Fruit fly (Drosophila melanogaster) whole organism, prepupa: ENCODE measurements around the gene GstZ1.

Source experiments
- Blimp-1 ChIP-seq: fragments of 200-800 bp; sonication (Bioruptor generic); optimal IDR thresholded peaks from 3 replicates; lab custom pipeline; 2017; ENCODE audit warnings: missing biosample characterization, missing genetic modification characterization, mild to moderate bottlenecking, moderate library complexity, missing genetic modification reagents
- CG10631 ChIP-seq: fragments of 200-800 bp; sonication (Bioruptor generic); optimal IDR thresholded peaks from 2 replicates; lab custom pipeline; 2016; ENCODE audit warnings: missing biosample characterization, missing genetic modification characterization
- CG10669 ChIP-seq: fragments of 200-800 bp; sonication (Bioruptor generic); optimal IDR thresholded peaks from 3 replicates; lab custom pipeline; 2018; ENCODE audit warnings: missing biosample characterization, mild to moderate bottlenecking, missing genetic modification characterization, moderate library complexity
- CG11762 ChIP-seq: fragments of 200-800 bp; sonication (Bioruptor generic); optimal IDR thresholded peaks from 3 replicates; lab custom pipeline; 2016; ENCODE audit warnings: missing biosample characterization, missing genetic modification characterization; ENCODE audit not compliant: insufficient read depth
- CG15336 ChIP-seq: fragments of 200-800 bp; sonication (Bioruptor generic); IDR thresholded peaks from 2 replicates; pipeline ENCODE4 v1.3.6; 2022; ENCODE audit warnings: missing biosample characterization, missing genetic modification characterization
- CG1621 ChIP-seq: fragments of 200-800 bp; sonication (Bioruptor generic); optimal IDR thresholded peaks from 3 replicates; lab custom pipeline; 2018; ENCODE audit warnings: missing biosample characterization, mild to moderate bottlenecking, missing genetic modification characterization
- CG16779 ChIP-seq: fragments of 200-800 bp; sonication (Bioruptor generic); optimal IDR thresholded peaks from 3 replicates; lab custom pipeline; 2017; ENCODE audit warnings: missing biosample characterization, mild to moderate bottlenecking, missing genetic modification characterization
- CG3032 ChIP-seq: fragments of 200-800 bp; optimal IDR thresholded peaks from 2 replicates; lab custom pipeline; 2019; ENCODE audit warnings: missing biosample characterization, mild to moderate bottlenecking, missing genetic modification characterization, moderate library complexity
- CG31627 ChIP-seq: fragments of 200-800 bp; sonication (Bioruptor generic); optimal IDR thresholded peaks from 3 replicates; lab custom pipeline; 2016; ENCODE audit warnings: missing biosample characterization, missing genetic modification characterization
- CG32006 ChIP-seq: fragments of 200-800 bp; sonication (Bioruptor generic); optimal IDR thresholded peaks from 3 replicates; lab custom pipeline; 2017; ENCODE audit warnings: missing biosample characterization, mild to moderate bottlenecking, missing genetic modification characterization
- CG34406 ChIP-seq: fragments of 200-800 bp; sonication (Bioruptor generic); optimal IDR thresholded peaks from 3 replicates; lab custom pipeline; 2016; ENCODE audit warnings: missing biosample characterization, missing genetic modification characterization
- CG3919 ChIP-seq: fragments of 200-800 bp; sonication (Bioruptor generic); optimal IDR thresholded peaks from 3 replicates; lab custom pipeline; 2016; ENCODE audit warnings: missing biosample characterization, missing genetic modification characterization
- CG4318 ChIP-seq: fragments of 200-800 bp; sonication (Bioruptor generic); optimal IDR thresholded peaks from 3 replicates; lab custom pipeline; 2017; ENCODE audit warnings: missing biosample characterization, mild to moderate bottlenecking, missing genetic modification characterization
- CG6276 ChIP-seq: fragments of 200-800 bp; sonication (Bioruptor generic); optimal IDR thresholded peaks from 2 replicates; lab custom pipeline; 2017; ENCODE audit warnings: missing biosample characterization, mild to moderate bottlenecking, missing genetic modification characterization
- CG6792 ChIP-seq: fragments of 200-800 bp; sonication (Bioruptor generic); optimal IDR thresholded peaks from 3 replicates; lab custom pipeline; 2016; ENCODE audit warnings: missing biosample characterization, missing genetic modification characterization
- CG6808 ChIP-seq: fragments of 200-800 bp; sonication (Bioruptor generic); optimal IDR thresholded peaks from 3 replicates; lab custom pipeline; 2017; ENCODE audit warnings: missing biosample characterization, missing genetic modification characterization, mild to moderate bottlenecking, moderate library complexity, missing genetic modification reagents
- CG6854 ChIP-seq: fragments of 200-800 bp; sonication (Bioruptor generic); optimal IDR thresholded peaks from 2 replicates; lab custom pipeline; 2017; ENCODE audit warnings: missing biosample characterization, mild to moderate bottlenecking, missing genetic modification characterization
- CG7368 ChIP-seq: fragments of 200-800 bp; sonication (Bioruptor generic); optimal IDR thresholded peaks from 3 replicates; lab custom pipeline; 2016; ENCODE audit warnings: missing biosample characterization, missing genetic modification characterization
- CG8119 ChIP-seq: fragments of 200-800 bp; sonication (Bioruptor generic); IDR thresholded peaks from 3 replicates; pipeline ENCODE4 v1.3.6; 2022; ENCODE audit warnings: missing biosample characterization, missing genetic modification characterization
- CG8319 ChIP-seq: fragments of 200-800 bp; sonication (Bioruptor generic); optimal IDR thresholded peaks from 3 replicates; lab custom pipeline; 2016; ENCODE audit warnings: missing biosample characterization, missing genetic modification characterization
- CG8632 ChIP-seq: fragments of 200-800 bp; sonication (Bioruptor generic); optimal IDR thresholded peaks from 3 replicates; lab custom pipeline; 2016; ENCODE audit warnings: missing biosample characterization, missing genetic modification characterization
- CG9139 ChIP-seq: fragments of 200-800 bp; sonication (Bioruptor generic); optimal IDR thresholded peaks from 3 replicates; lab custom pipeline; 2017; ENCODE audit warnings: missing biosample characterization, mild to moderate bottlenecking, missing genetic modification characterization
- Eip75B ChIP-seq: fragments of 200-800 bp; sonication (Bioruptor generic); optimal IDR thresholded peaks from 3 replicates; lab custom pipeline; 2016; ENCODE audit warnings: missing biosample characterization, missing genetic modification characterization
- Eip78C ChIP-seq: fragments of 200-800 bp; sonication (Bioruptor generic); peaks from one replicate; lab custom pipeline; 2016; ENCODE audit warnings: missing biosample characterization, missing genetic modification characterization
- Eip93F ChIP-seq: fragments of 200-800 bp; sonication (Bioruptor generic); optimal IDR thresholded peaks from 2 replicates; lab custom pipeline; 2016; ENCODE audit warnings: missing biosample characterization, mild to moderate bottlenecking, missing genetic modification characterization
- Gug ChIP-seq: fragments of 200-800 bp; sonication (Bioruptor generic); IDR thresholded peaks from 2 replicates; pipeline ENCODE4 v1.3.6; 2022; ENCODE audit warnings: missing biosample characterization, missing genetic modification characterization
- Hr38 ChIP-seq: sonication (Bioruptor generic); optimal IDR thresholded peaks from 2 replicates; lab custom pipeline; 2016; ENCODE audit warnings: missing biosample characterization, missing genetic modification characterization
- Hr39 ChIP-seq: fragments of 200-800 bp; sonication (Bioruptor generic); optimal IDR thresholded peaks from 2 replicates; lab custom pipeline; 2016; ENCODE audit warnings: missing biosample characterization, missing genetic modification characterization
- Hr4 ChIP-seq: fragments of 200-800 bp; sonication (Bioruptor generic); optimal IDR thresholded peaks from 3 replicates; lab custom pipeline; 2016; ENCODE audit warnings: missing biosample characterization, missing genetic modification characterization
- Lpt ChIP-seq: fragments of 200-800 bp; sonication (Bioruptor generic); optimal IDR thresholded peaks from 3 replicates; lab custom pipeline; 2016; ENCODE audit warnings: missing biosample characterization, missing genetic modification characterization
- Met ChIP-seq: fragments of 200-800 bp; sonication (Bioruptor generic); optimal IDR thresholded peaks from 3 replicates; lab custom pipeline; 2016; ENCODE audit warnings: missing biosample characterization, missing genetic modification characterization
- OdsH ChIP-seq: fragments of 200-800 bp; sonication (Bioruptor generic); optimal IDR thresholded peaks from 3 replicates; lab custom pipeline; 2016; ENCODE audit warnings: missing biosample characterization, missing genetic modification characterization
- Smox ChIP-seq: fragments of 200-800 bp; sonication (Bioruptor generic); optimal IDR thresholded peaks from 3 replicates; lab custom pipeline; 2016; ENCODE audit warnings: missing biosample characterization, missing genetic modification characterization
- Sox102F ChIP-seq: fragments of 200-800 bp; sonication (Bioruptor generic); optimal IDR thresholded peaks from 2 replicates; lab custom pipeline; 2016; ENCODE audit warnings: missing biosample characterization, mild to moderate bottlenecking, missing genetic modification characterization
- achi ChIP-seq: fragments of 200-800 bp; sonication (Bioruptor generic); optimal IDR thresholded peaks from 3 replicates; lab custom pipeline; 2016; ENCODE audit warnings: missing biosample characterization, missing genetic modification characterization
- acj6 ChIP-seq: fragments of 200-800 bp; sonication (Bioruptor generic); optimal IDR thresholded peaks from 3 replicates; lab custom pipeline; 2016; ENCODE audit warnings: missing biosample characterization, missing genetic modification characterization
- dac ChIP-seq: fragments of 200-800 bp; sonication (Bioruptor generic); optimal IDR thresholded peaks from 2 replicates; lab custom pipeline; 2017; ENCODE audit warnings: missing biosample characterization, mild to moderate bottlenecking, missing genetic modification characterization
- eg ChIP-seq: fragments of 200-800 bp; sonication (Bioruptor generic); IDR thresholded peaks from 3 replicates; pipeline ENCODE4 v1.3.6; 2022; ENCODE audit warnings: missing biosample characterization, missing genetic modification characterization
- esn ChIP-seq: fragments of 200-800 bp; sonication (Bioruptor generic); optimal IDR thresholded peaks from 2 replicates; lab custom pipeline; 2016; ENCODE audit warnings: missing biosample characterization, mild to moderate bottlenecking, missing genetic modification characterization, moderate library complexity
- fd59A ChIP-seq: fragments of 200-800 bp; sonication (Bioruptor generic); optimal IDR thresholded peaks from 2 replicates; lab custom pipeline; 2017; ENCODE audit warnings: missing biosample characterization, mild to moderate bottlenecking, missing genetic modification characterization, missing genetic modification reagents
- fd85E ChIP-seq: fragments of 200-800 bp; sonication (Bioruptor generic); optimal IDR thresholded peaks from 3 replicates; lab custom pipeline; 2016; ENCODE audit warnings: missing biosample characterization, missing genetic modification characterization
- lz ChIP-seq: fragments of 200-800 bp; sonication (Bioruptor generic); optimal IDR thresholded peaks from 3 replicates; lab custom pipeline; 2016; ENCODE audit warnings: missing biosample characterization, missing genetic modification characterization
- net ChIP-seq: fragments of 200-800 bp; sonication (Bioruptor generic); optimal IDR thresholded peaks from 3 replicates; lab custom pipeline; 2016; ENCODE audit warnings: missing biosample characterization, missing genetic modification characterization
- pdm3 ChIP-seq: fragments of 200-800 bp; sonication (Bioruptor generic); optimal IDR thresholded peaks from 3 replicates; lab custom pipeline; 2016; ENCODE audit warnings: missing biosample characterization, missing genetic modification characterization
- salr ChIP-seq, 2 experiments: fragments of 200-800 bp; sonication (Bioruptor generic); optimal IDR thresholded peaks; 3 replicates each; lab custom pipeline; 2016 to 2018; ENCODE audit warnings: missing biosample characterization in 2 of 2, missing genetic modification characterization in 2 of 2, mild to moderate bottlenecking in 1 of 2
- svp ChIP-seq: fragments of 200-800 bp; sonication (Bioruptor generic); peaks from one replicate; lab custom pipeline; 2016; ENCODE audit warnings: missing biosample characterization, missing genetic modification characterization
- vri ChIP-seq: fragments of 200-800 bp; sonication (Bioruptor generic); optimal IDR thresholded peaks from 3 replicates; lab custom pipeline; 2016; ENCODE audit warnings: missing biosample characterization, mild to moderate bottlenecking, missing genetic modification characterization

Gene GstZ1

dm6 chr3R:9435898-9436297 lies 20.4 kb downstream of the GstZ1 start:
- TF ChIP-seq Hr38 (GFP tag; lab: Kevin White, UChicago) (no peak), OdsH (GFP tag; lab: Kevin White, UChicago) (no peak), svp (GFP tag; lab: Kevin White, UChicago) (no peak), CG31627 (GFP tag; lab: Kevin White, UChicago) (no peak), eg (GFP tag; lab: Robert Waterston, UW) (no peak), Eip75B (GFP tag; lab: Kevin White, UChicago) (no peak), vri (GFP tag; lab: Kevin White, UChicago) (no peak), Lpt (no peak), CG1621 (no peak), CG4318 (GFP tag; lab: Kevin White, UChicago) (no peak), fd59A (no peak)
- TF ChIP-seq, all 60 proteins: peak for 0

DNA sequence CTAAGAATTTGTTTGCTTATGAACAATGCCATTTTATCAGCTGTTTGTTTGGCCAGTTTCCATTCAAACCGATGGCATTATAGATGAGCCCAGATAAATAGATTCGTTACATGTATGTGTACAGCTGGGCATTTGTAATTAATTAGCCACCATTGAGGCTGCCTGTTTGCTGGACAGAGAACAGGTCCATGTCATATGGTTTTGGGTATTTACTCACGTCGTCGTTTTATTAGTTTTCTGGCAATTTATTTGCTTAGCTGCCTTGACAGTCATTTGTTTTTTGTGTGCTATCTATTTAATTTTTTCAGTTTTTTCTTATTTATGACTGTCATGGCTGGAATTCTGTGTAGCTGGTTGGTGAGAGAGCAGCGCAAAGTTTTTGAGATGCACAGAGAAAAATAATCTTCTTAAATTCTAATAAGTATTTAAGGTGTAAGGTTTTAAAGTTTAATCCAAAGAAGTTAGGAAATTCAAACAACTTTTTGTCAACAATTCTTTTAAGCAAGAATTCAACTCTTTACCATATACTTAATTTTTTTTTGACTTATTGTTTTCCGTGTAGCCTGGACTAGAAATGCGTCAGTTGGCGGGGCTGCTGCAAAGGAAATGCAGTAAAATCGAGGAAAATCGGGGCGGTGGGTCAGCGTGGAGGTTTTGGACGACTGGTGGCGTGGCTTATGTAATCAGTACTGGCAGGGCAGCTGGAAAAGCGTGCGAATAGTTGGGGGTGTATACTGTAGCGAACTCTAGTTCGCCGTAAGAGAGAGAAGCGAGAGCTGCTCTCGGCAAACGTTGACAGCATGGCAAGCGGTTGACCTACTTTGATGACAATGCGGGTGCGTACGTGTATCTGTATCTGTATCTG lies 21.6 kb downstream of the GstZ1 start:
- TF ChIP-seq Eip75B (GFP tag; lab: Kevin White, UChicago): peak; percentile 48
- peak; percentile 36 for TF ChIP-seq CG10631 (GFP tag; lab: Kevin White, UChicago)
- peak; percentile 86 for TF ChIP-seq Eip78C (GFP tag; lab: Kevin White, UChicago)
- TF ChIP-seq CG3032: no peak
- no peak for TF ChIP-seq CG6854
- peak; percentile 32 for TF ChIP-seq CG10669 (GFP tag; lab: Kevin White, UChicago)
- TF ChIP-seq Gug (GFP tag; lab: Robert Waterston, UW): peak; percentile 84
- peak; percentile 73 for TF ChIP-seq achi (GFP tag; lab: Kevin White, UChicago)
- TF ChIP-seq CG32006 (GFP tag; lab: Kevin White, UChicago): peak; percentile 85
- no peak for TF ChIP-seq fd85E (GFP tag; lab: Kevin White, UChicago)
- TF ChIP-seq Hr39 (GFP tag; lab: Kevin White, UChicago): no peak
- TF ChIP-seq svp (GFP tag; lab: Kevin White, UChicago): peak; percentile 60
- no peak for TF ChIP-seq Smox (GFP tag; lab: Kevin White, UChicago)
- peak; percentile 46 for TF ChIP-seq CG8632 (GFP tag; lab: Kevin White, UChicago)
- peak; percentile 48 for TF ChIP-seq acj6
- TF ChIP-seq salr (GFP tag; optimal IDR thresholded peaks at IDR 0.05; lab: Kevin White, UChicago): peak in 1 of 2 experiments; percentile 78
- peak; percentile 95 for TF ChIP-seq eg (GFP tag; lab: Robert Waterston, UW)
- peak; percentile 38 for TF ChIP-seq CG6792 (GFP tag; lab: Kevin White, UChicago)
- no peak for TF ChIP-seq Sox102F (GFP tag; lab: Kevin White, UChicago)
- TF ChIP-seq esn (GFP tag; lab: Kevin White, UChicago): peak; percentile 41
- no peak for TF ChIP-seq Met (GFP tag; lab: Kevin White, UChicago)
- TF ChIP-seq net (GFP tag; lab: Kevin White, UChicago): peak; percentile 74
- TF ChIP-seq CG6276 (GFP tag; lab: Kevin White, UChicago): peak; percentile 85
- TF ChIP-seq dac (GFP tag; lab: Kevin White, UChicago): peak; percentile 63
- no peak for TF ChIP-seq CG8319 (GFP tag; lab: Kevin White, UChicago)
- no peak for TF ChIP-seq lz (GFP tag; lab: Kevin White, UChicago)
- no peak for TF ChIP-seq pdm3 (GFP tag; lab: Kevin White, UChicago)
- TF ChIP-seq CG7368 (GFP tag; lab: Kevin White, UChicago): peak; percentile 31
- peak; percentile 22 for TF ChIP-seq Lpt
- TF ChIP-seq CG1621: no peak
- peak; percentile 67 for TF ChIP-seq CG4318 (GFP tag; lab: Kevin White, UChicago)
- TF ChIP-seq CG31627 (GFP tag; lab: Kevin White, UChicago): no peak
- peak; percentile 17 for TF ChIP-seq CG34406 (GFP tag; lab: Kevin White, UChicago)
- TF ChIP-seq Blimp-1 (GFP tag; lab: Kevin White, UChicago): no peak
- TF ChIP-seq fd59A: peak; percentile 3
- peak; percentile 60 for TF ChIP-seq CG3919 (GFP tag; lab: Kevin White, UChicago)
- TF ChIP-seq OdsH (GFP tag; lab: Kevin White, UChicago): peak; percentile 73
- no peak for TF ChIP-seq Eip93F (GFP tag; lab: Kevin White, UChicago)
- TF ChIP-seq CG9139 (GFP tag; lab: Kevin White, UChicago): no peak
- peak; percentile 33 for TF ChIP-seq CG11762
- TF ChIP-seq CG8119 (GFP tag; lab: Robert Waterston, UW): peak; percentile 87
- peak; percentile 93 for TF ChIP-seq CG15336
- TF ChIP-seq CG16779: peak; percentile 38
- TF ChIP-seq Hr4 (GFP tag; lab: Kevin White, UChicago): no peak
- no peak for TF ChIP-seq CG6808 (GFP tag; lab: Kevin White, UChicago)
